Fruit fly (Drosophila melanogaster) whole organism: ENCODE results near the gene Fuca.

ENCODE experiments used
- CG8478 ChIP-seq: fragments of >200 bp; optimal IDR thresholded peaks from 2 replicates; lab custom pipeline; 2018; ENCODE audit warnings: inconsistent platforms
- Dll ChIP-seq: fragments of >200 bp; optimal IDR thresholded peaks from 2 replicates; lab custom pipeline; 2017
- psq ChIP-seq: fragments of >200 bp; optimal IDR thresholded peaks from 2 replicates; lab custom pipeline; 2017
- usp ChIP-seq: fragments of >200 bp; optimal IDR thresholded peaks from 2 replicates; lab custom pipeline; 2017; ENCODE audit warnings: missing biosample characterization, missing genetic modification characterization, mixed read lengths

dm6 chr3L:11542437-11542836 is 19.9 kb upstream of the Fuca start:
- TF ChIP-seq Dll (lab: Kevin White, UChicago) (no peak), usp (GFP tag; lab: Kevin White, UChicago) (no peak), psq (lab: Kevin White, UChicago) (no peak), CG8478 (no peak)
